Worm (Caenorhabditis elegans) whole organism, L4/young adult: ENCODE data around the gene hyl-2.

Experiments used
- W03F9.2 ChIP-seq: fragments of 150-350 bp; optimal IDR thresholded peaks from 2 replicates; lab custom pipeline; 2014; ENCODE audit warnings: missing biosample characterization, missing genetic modification characterization
- dao-5 ChIP-seq: sonication (generic microtip); optimal IDR thresholded peaks from 2 replicates; lab custom pipeline; 2016; ENCODE audit warnings: missing genotype, missing genetic modification characterization, moderate library complexity, missing compliant biosample characterization
- him-1 ChIP-seq: sonication (generic microtip); optimal IDR thresholded peaks from 2 replicates; lab custom pipeline; 2016; ENCODE audit warnings: missing genotype, missing genetic modification reagents, missing genetic modification characterization, missing compliant biosample characterization

- TF ChIP-seq him-1 (tag; lab: Kevin White, UChicago) = no peak
- no peak for TF ChIP-seq W03F9.2 (tag; lab: Kevin White, UChicago)
- no peak for TF ChIP-seq dao-5 (tag; lab: Kevin White, UChicago)
These were observed 52.2 kb downstream of the hyl-2 start, which contains the start of gene C46C11.4 for ce11 chrX:4647104-4647503.
